Worm (Caenorhabditis elegans) whole organism, early embryonic: ENCODE data around the gene slc-17.7.

Source experiments
- B0310.2 ChIP-seq: sonication (generic microtip); optimal IDR thresholded peaks from 2 replicates; lab custom pipeline; 2016; ENCODE audit warnings: mild to moderate bottlenecking, missing genetic modification characterization, missing compliant biosample characterization
- F13C5.2 ChIP-seq: sonication (generic microtip); optimal IDR thresholded peaks from 2 replicates; lab custom pipeline; 2017; ENCODE audit warnings: mild to moderate bottlenecking, missing genetic modification characterization, inconsistent platforms, missing compliant biosample characterization
- aly-1 ChIP-seq: sonication (generic microtip); optimal IDR thresholded peaks from 2 replicates; lab custom pipeline; 2016; ENCODE audit warnings: missing genetic modification characterization, missing compliant biosample characterization
- ama-1 ChIP-seq: fragments of 150-350 bp; optimal IDR thresholded peaks from 2 replicates; lab custom pipeline; 2014
- ceh-13 ChIP-seq: fragments of 200-800 bp; sonication (Bioruptor generic); optimal IDR thresholded peaks from 2 replicates; lab custom pipeline; 2018; ENCODE audit warnings: mild to moderate bottlenecking, missing genetic modification characterization, missing compliant biosample characterization
- ceh-36 ChIP-seq: sonication (generic microtip); optimal IDR thresholded peaks from 2 replicates; lab custom pipeline; 2016; ENCODE audit warnings: missing genetic modification characterization, inconsistent platforms, missing compliant biosample characterization
- ets-7 ChIP-seq: sonication (generic microtip); optimal IDR thresholded peaks from 2 replicates; lab custom pipeline; 2016; ENCODE audit warnings: missing genotype, missing genetic modification characterization, missing compliant biosample characterization
- flt-1 ChIP-seq: fragments of 200-800 bp; sonication (Bioruptor generic); IDR thresholded peaks from 2 replicates; pipeline ENCODE4 v1.3.6; 2022; ENCODE audit warnings: missing genetic modification characterization, missing compliant biosample characterization
- hmbx-1 ChIP-seq: sonication (generic microtip); optimal IDR thresholded peaks from 2 replicates; lab custom pipeline; 2016; ENCODE audit warnings: mild to moderate bottlenecking, missing genetic modification characterization, missing compliant biosample characterization
- hmg-4 ChIP-seq: fragments of 200-800 bp; sonication (Bioruptor generic); optimal IDR thresholded peaks from 2 replicates; lab custom pipeline; 2018; ENCODE audit warnings: mild to moderate bottlenecking, missing genetic modification characterization, missing compliant biosample characterization
- hnd-1 ChIP-seq: sonication (generic microtip); optimal IDR thresholded peaks from 2 replicates; lab custom pipeline; 2016; ENCODE audit warnings: missing genetic modification characterization, missing compliant biosample characterization
- pes-1 ChIP-seq: fragments of 200-800 bp; sonication (Bioruptor generic); IDR thresholded peaks from 2 replicates; pipeline ENCODE4 v1.3.6; 2022; ENCODE audit warnings: missing genetic modification reagents, missing genetic modification characterization, missing compliant biosample characterization
- scrt-1 ChIP-seq: fragments of 200-800 bp; sonication (Bioruptor generic); IDR thresholded peaks from 2 replicates; pipeline ENCODE4 v1.3.6; 2022; ENCODE audit warnings: missing genetic modification characterization, missing compliant biosample characterization
- sea-1 ChIP-seq: fragments of 200-800 bp; sonication (Bioruptor generic); conservative IDR thresholded peaks from 2 replicates; pipeline ENCODE4 v1.3.6; 2022; ENCODE audit warnings: missing genetic modification characterization, missing compliant biosample characterization
- tbx-11 ChIP-seq: fragments of 200-800 bp; sonication (Bioruptor generic); IDR thresholded peaks from 2 replicates; pipeline ENCODE4 v1.3.6; 2022; ENCODE audit warnings: missing genetic modification characterization, missing compliant biosample characterization
- tbx-37 ChIP-seq: fragments of 200-800 bp; sonication (Bioruptor generic); conservative IDR thresholded peaks from 2 replicates; pipeline ENCODE4 v1.3.6; 2022; ENCODE audit warnings: missing genetic modification reagents, missing genetic modification characterization, missing compliant biosample characterization
- tra-4 ChIP-seq: sonication (generic microtip); optimal IDR thresholded peaks from 2 replicates; lab custom pipeline; 2017; ENCODE audit warnings: missing genetic modification characterization, missing compliant biosample characterization

slc-17.7 gene

ce11 chrV:9293359-9293758, 27.1 kb upstream of the slc-17.7 start:
- no peak for TF ChIP-seq aly-1 (tag; lab: Kevin White, UChicago)
- no peak for TF ChIP-seq B0310.2 (tag; lab: Kevin White, UChicago)
- no peak for TF ChIP-seq pes-1 (GFP tag; lab: Robert Waterston, UW)
- 0 out of 2 replicates have a peak, but pooled peaks have one; percentile 41 for TF ChIP-seq scrt-1 (GFP tag; lab: Robert Waterston, UW)
- no peak for TF ChIP-seq ceh-36 (tag; lab: Kevin White, UChicago)
- TF ChIP-seq sea-1 (GFP tag; lab: Robert Waterston, UW), result no peak
- TF ChIP-seq tra-4 (tag; lab: Kevin White, UChicago), result no peak
- no peak for TF ChIP-seq tbx-11 (GFP tag; lab: Robert Waterston, UW)
- TF ChIP-seq hmg-4 (GFP tag; lab: Kevin White, UChicago), result peak; percentile 47
- no peak for TF ChIP-seq tbx-37 (GFP tag; lab: Robert Waterston, UW)
- no peak for TF ChIP-seq flt-1 (GFP tag; lab: Robert Waterston, UW)

ce11 chrV:9291919-9292318, 25.6 kb upstream of the slc-17.7 start, which contains the start of gene ZK682.7:
TSS of gene ZK682.7 (minus strand) at chrV:9292165.
- TF ChIP-seq pes-1 (GFP tag; lab: Robert Waterston, UW) (no peak), hnd-1 (tag; lab: Kevin White, UChicago) (no peak), flt-1 (GFP tag; lab: Robert Waterston, UW) (no peak), ceh-36 (tag; lab: Kevin White, UChicago) (no peak)

ce11 chrV:9287460-9287859, 21.2 kb upstream of the slc-17.7 start, which contains the start of gene lron-2:
TSS of gene lron-2 (minus strand) at chrV:9287560.
- no peak for TF ChIP-seq hmbx-1 (tag; lab: Kevin White, UChicago)
- TF ChIP-seq ceh-13 (GFP tag; lab: Kevin White, UChicago), result no peak
- TF ChIP-seq ceh-36 (tag; lab: Kevin White, UChicago), result no peak
- no peak for TF ChIP-seq hmg-4 (GFP tag; lab: Kevin White, UChicago)

- no peak for TF ChIP-seq ets-7 (tag; lab: Kevin White, UChicago)
Measured at ce11 chrV:9283452-9283851, 17.2 kb upstream of the slc-17.7 start.

DNA sequence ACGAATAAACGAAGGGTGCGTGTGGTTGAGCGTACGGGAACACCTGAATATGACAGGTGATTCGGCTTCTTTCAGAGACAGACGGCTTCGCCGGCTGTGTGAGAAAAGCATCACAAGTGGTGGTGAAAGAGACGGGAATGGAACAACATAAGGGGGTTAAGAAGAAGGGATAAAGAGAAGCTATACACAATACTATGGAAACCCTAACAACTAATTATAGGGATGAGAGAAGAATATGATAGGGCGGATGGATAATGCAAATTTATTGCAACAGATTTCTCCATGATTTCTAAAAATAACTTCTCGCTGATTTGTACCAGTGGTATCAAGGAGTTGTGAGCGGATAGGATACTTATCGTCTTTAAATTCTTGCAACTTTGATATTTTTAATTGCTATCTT, 15.8 kb upstream of the slc-17.7 start, which contains the start of gene hlh-10:
Gene hlh-10 (minus strand): TSS at position 101 of the 400 bp plus-strand sequence.
- TF ChIP-seq tra-4 (tag; lab: Kevin White, UChicago), result no peak
- TF ChIP-seq ceh-36 (tag; lab: Kevin White, UChicago), result no peak
- TF ChIP-seq ets-7 (tag; lab: Kevin White, UChicago), result no peak
- TF ChIP-seq tbx-11 (GFP tag; lab: Robert Waterston, UW), result no peak
- no peak for TF ChIP-seq hmg-4 (GFP tag; lab: Kevin White, UChicago)
- no peak for TF ChIP-seq scrt-1 (GFP tag; lab: Robert Waterston, UW)
- TF ChIP-seq sea-1 (GFP tag; lab: Robert Waterston, UW), result no peak
- no peak for TF ChIP-seq hnd-1 (tag; lab: Kevin White, UChicago)
- TF ChIP-seq ceh-13 (GFP tag; lab: Kevin White, UChicago), result no peak
- TF ChIP-seq flt-1 (GFP tag; lab: Robert Waterston, UW), result no peak
- no peak for TF ChIP-seq hmbx-1 (tag; lab: Kevin White, UChicago)
- TF ChIP-seq F13C5.2, result no peak
- no peak for TF ChIP-seq ama-1 (lab: Kevin White, UChicago)
- TF ChIP-seq pes-1 (GFP tag; lab: Robert Waterston, UW), result no peak
- no peak for TF ChIP-seq aly-1 (tag; lab: Kevin White, UChicago)
- no peak for TF ChIP-seq B0310.2 (tag; lab: Kevin White, UChicago)
- TF ChIP-seq tbx-37 (GFP tag; lab: Robert Waterston, UW), result no peak

DNA sequence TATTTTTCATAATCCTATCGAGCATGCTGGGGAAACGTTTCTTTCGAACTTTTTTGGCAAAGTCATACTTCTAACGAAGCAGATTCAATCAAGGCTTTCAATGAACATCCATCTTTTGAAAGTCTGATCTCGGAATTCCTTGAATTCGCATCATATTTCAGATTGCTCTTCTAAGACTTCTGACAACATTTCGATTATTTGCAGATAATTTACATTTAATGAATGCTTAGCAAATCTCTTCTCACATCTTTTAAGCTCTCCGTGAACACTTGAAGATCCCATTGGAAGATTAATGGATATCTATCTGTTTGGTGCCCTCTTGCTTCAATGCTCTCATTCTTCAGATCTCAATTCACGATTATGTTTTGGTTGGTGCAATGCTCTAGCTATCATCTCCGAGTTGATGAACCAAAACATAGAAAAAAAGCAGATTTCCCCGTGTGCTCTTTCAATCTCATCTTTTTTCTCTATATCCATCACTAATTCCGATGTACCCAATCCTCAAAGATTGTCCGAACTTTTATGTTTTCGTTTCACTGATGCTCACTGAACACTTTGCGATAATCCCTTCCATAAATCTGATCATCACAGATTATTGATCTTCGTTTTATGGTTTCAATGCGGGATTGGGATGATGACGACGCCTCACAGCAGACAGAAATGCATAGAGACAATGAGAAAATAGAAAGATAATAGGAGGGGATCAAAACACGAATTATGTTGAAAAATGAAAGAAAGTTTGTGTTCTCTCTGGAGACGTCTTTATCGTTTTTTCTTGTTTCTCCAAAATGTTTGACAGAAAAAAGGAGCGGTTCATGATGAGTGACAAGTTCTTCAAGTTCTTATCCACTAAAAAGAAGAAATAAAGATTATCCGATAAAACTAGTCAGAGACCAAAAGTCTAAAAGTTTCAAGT, 8.1 kb upstream of the slc-17.7 start:
- TF ChIP-seq ceh-13 (GFP tag; lab: Kevin White, UChicago) (no peak), flt-1 (GFP tag; lab: Robert Waterston, UW) (no peak), ets-7 (tag; lab: Kevin White, UChicago) (no peak), aly-1 (tag; lab: Kevin White, UChicago) (no peak), hmbx-1 (tag; lab: Kevin White, UChicago) (no peak), tra-4 (tag; lab: Kevin White, UChicago) (no peak), B0310.2 (tag; lab: Kevin White, UChicago) (no peak), ceh-36 (tag; lab: Kevin White, UChicago) (no peak), pes-1 (GFP tag; lab: Robert Waterston, UW) (no peak), tbx-37 (GFP tag; lab: Robert Waterston, UW) (no peak), ama-1 (lab: Kevin White, UChicago) (no peak), scrt-1 (GFP tag; lab: Robert Waterston, UW) (no peak), F13C5.2 (no peak), tbx-11 (GFP tag; lab: Robert Waterston, UW) (no peak), hmg-4 (GFP tag; lab: Kevin White, UChicago) (no peak), hnd-1 (tag; lab: Kevin White, UChicago) (no peak), sea-1 (GFP tag; lab: Robert Waterston, UW) (no peak)

- TF ChIP-seq tbx-11 (GFP tag; lab: Robert Waterston, UW) (no peak), hmg-4 (GFP tag; lab: Kevin White, UChicago) (peak; percentile 69)
Measured at ce11 chrV:9273587-9273986, 7.3 kb upstream of the slc-17.7 start.
